Worm (Caenorhabditis elegans) whole organism, early embryonic: Measurements from ENCODE around the gene W07G1.7.

ENCODE experiments used
- ceh-13 ChIP-seq: fragments of 200-800 bp; sonication (Bioruptor generic); optimal IDR thresholded peaks from 2 replicates; lab custom pipeline; 2018; ENCODE audit warnings: mild to moderate bottlenecking, missing genetic modification characterization, missing compliant biosample characterization
- scrt-1 ChIP-seq: fragments of 200-800 bp; sonication (Bioruptor generic); IDR thresholded peaks from 2 replicates; pipeline ENCODE4 v1.3.6; 2022; ENCODE audit warnings: missing genetic modification characterization, missing compliant biosample characterization

DNA sequence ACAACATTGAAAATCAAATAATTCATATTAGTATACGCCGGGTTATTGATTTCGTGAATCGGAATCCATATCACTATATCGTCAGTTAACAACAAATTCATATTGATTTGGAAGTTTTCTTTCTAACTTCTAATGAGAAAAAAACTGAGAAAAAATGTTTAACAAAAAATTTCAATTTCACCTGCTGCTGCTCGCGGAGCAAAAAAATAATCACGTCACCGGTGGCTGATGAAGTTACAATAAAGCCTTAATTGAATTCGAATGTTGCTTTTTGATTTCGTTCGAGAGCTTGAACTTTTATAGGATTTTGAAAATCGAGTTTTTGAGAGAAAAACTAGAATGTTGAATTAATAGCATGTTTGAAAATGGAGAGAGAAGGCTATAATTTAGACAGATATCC, 2.8 kb upstream of the W07G1.7 start, which contains the start of gene sre-43:
- TF ChIP-seq scrt-1 (no peak), ceh-13 (GFP tag; lab: Kevin White, UChicago) (no peak)
